Worm (Caenorhabditis elegans) whole organism, L4 larva: ENCODE data around the gene str-249.

ENCODE experiments used
- F10B5.3 ChIP-seq: sonication (generic microtip); optimal IDR thresholded peaks from 2 replicates; lab custom pipeline; 2016; ENCODE audit warnings: mild to moderate bottlenecking, missing genetic modification characterization, missing compliant biosample characterization
- F49E8.2 ChIP-seq: sonication (generic microtip); optimal IDR thresholded peaks from 2 replicates; lab custom pipeline; 2016; ENCODE audit warnings: missing compliant biosample characterization, mild to moderate bottlenecking, missing genetic modification characterization, borderline replicate concordance
- R02D3.7 ChIP-seq: fragments of 150-350 bp; sonication (generic microtip); optimal IDR thresholded peaks from 3 replicates; lab custom pipeline; 2014; ENCODE audit warnings: missing biosample characterization, missing genetic modification characterization
- T26A8.4 ChIP-seq: fragments of 200-800 bp; sonication (Bioruptor generic); IDR thresholded peaks from 2 replicates; pipeline ENCODE4 v1.3.6; 2022; ENCODE audit warnings: missing genetic modification characterization, missing compliant biosample characterization
- Y105C5A.15 ChIP-seq: fragments of 200-800 bp; sonication (Bioruptor generic); IDR thresholded peaks from 2 replicates; pipeline ENCODE4 v1.3.6; 2022; ENCODE audit warnings: missing genetic modification characterization, missing compliant biosample characterization
- Y48G9A.11 ChIP-seq: fragments of 200-800 bp; sonication (Bioruptor generic); IDR thresholded peaks from 2 replicates; pipeline ENCODE4 v1.3.6; 2022; ENCODE audit warnings: missing genetic modification reagents, missing genetic modification characterization, missing compliant biosample characterization
- aha-1 ChIP-seq: fragments of 150-350 bp; peaks from one replicate; lab custom pipeline; 2014; ENCODE audit warnings: missing biosample characterization, missing genetic modification characterization
- attf-4 ChIP-seq: sonication (generic microtip); optimal IDR thresholded peaks from 3 replicates; lab custom pipeline; 2017; ENCODE audit warnings: missing biosample characterization, missing genetic modification characterization
- ceh-20 ChIP-seq: fragments of 200-800 bp; sonication (Bioruptor generic); IDR thresholded peaks from 2 replicates; pipeline ENCODE4 v1.3.6; 2022; ENCODE audit warnings: missing genetic modification reagents, missing genetic modification characterization, missing compliant biosample characterization
- ceh-32 ChIP-seq: sonication (generic microtip); optimal IDR thresholded peaks from 2 replicates; lab custom pipeline; 2016; ENCODE audit warnings: mild to moderate bottlenecking, missing genetic modification characterization, missing compliant biosample characterization; ENCODE audit not compliant: poor library complexity
- ceh-82 ChIP-seq: sonication (generic microtip); optimal IDR thresholded peaks from 2 replicates; lab custom pipeline; 2017; ENCODE audit warnings: missing biosample characterization, missing genetic modification characterization
- daf-16 ChIP-seq, 3 experiments: sonication (generic microtip); optimal IDR thresholded peaks; 2 replicates each; lab custom pipeline; 2016 to 2017; ENCODE audit warnings: missing genetic modification characterization in 3 of 3, missing genetic modification reagents in 3 of 3, mild to moderate bottlenecking in 2 of 3, missing compliant biosample characterization in 2 of 3, missing biosample characterization in 1 of 3, moderate library complexity in 1 of 3
- dmd-6 ChIP-seq: fragments of 200-800 bp; sonication (Bioruptor generic); IDR thresholded peaks from 2 replicates; pipeline ENCODE4 v1.3.6; 2022; ENCODE audit warnings: missing genetic modification reagents, missing genetic modification characterization, missing compliant biosample characterization
- dmd-8 ChIP-seq: fragments of 200-800 bp; sonication (Bioruptor generic); IDR thresholded peaks from 2 replicates; pipeline ENCODE4 v1.3.6; 2022; ENCODE audit warnings: missing genetic modification characterization, missing compliant biosample characterization
- duxl-1 ChIP-seq: sonication (generic microtip); optimal IDR thresholded peaks from 2 replicates; lab custom pipeline; 2016; ENCODE audit warnings: mild to moderate bottlenecking, missing genetic modification characterization, moderate library complexity, missing compliant biosample characterization; ENCODE audit not compliant: poor library complexity
- fkh-10 ChIP-seq: fragments of 150-350 bp; optimal IDR thresholded peaks from 2 replicates; lab custom pipeline; 2014; ENCODE audit warnings: missing biosample characterization, missing genetic modification reagents, missing genetic modification characterization
- hif-1 ChIP-seq, 2 experiments: sonication (generic microtip); optimal IDR thresholded peaks; 2 replicates each; lab custom pipeline; 2016 to 2017; ENCODE audit warnings: missing compliant biosample characterization in 2 of 2, missing genetic modification characterization in 2 of 2, missing genetic modification reagents in 2 of 2, missing genotype in 2 of 2, mild to moderate bottlenecking in 1 of 2
- hlh-11 ChIP-seq: fragments of 200-800 bp; sonication (Bioruptor generic); optimal IDR thresholded peaks from 2 replicates; lab custom pipeline; 2018; ENCODE audit warnings: mild to moderate bottlenecking, missing genetic modification characterization, missing compliant biosample characterization
- jun-1 ChIP-seq: fragments of 150-350 bp; optimal IDR thresholded peaks from 2 replicates; lab custom pipeline; 2014; ENCODE audit warnings: missing biosample characterization, missing genetic modification reagents, missing genetic modification characterization
- lin-13 ChIP-seq: fragments of 150-350 bp; optimal IDR thresholded peaks from 2 replicates; lab custom pipeline; 2014; ENCODE audit warnings: missing biosample characterization, missing genetic modification reagents, missing genetic modification characterization
- lin-29 ChIP-seq: fragments of 200-800 bp; sonication (Bioruptor generic); IDR thresholded peaks from 2 replicates; pipeline ENCODE4 v1.3.6; 2022; ENCODE audit warnings: missing genetic modification reagents, missing genetic modification characterization, missing compliant biosample characterization
- lin-39 ChIP-seq: fragments of 150-350 bp; optimal IDR thresholded peaks from 2 replicates; lab custom pipeline; 2014; ENCODE audit warnings: missing biosample characterization, missing genetic modification reagents, missing genetic modification characterization
- lsy-2 ChIP-seq, 2 experiments: fragments of 150-350 bp in 1 of 2; sonication (generic microtip) in 1 of 2; optimal IDR thresholded peaks; 2 replicates each; lab custom pipeline; 2014 to 2017; ENCODE audit warnings: missing biosample characterization in 2 of 2, missing genetic modification characterization in 2 of 2
- madf-5 ChIP-seq, 2 experiments: fragments of 200-800 bp; sonication (Bioruptor generic); IDR thresholded peaks; 2 replicates each; pipeline ENCODE4 v1.3.6; 2022; ENCODE audit warnings: missing compliant biosample characterization in 2 of 2, missing genetic modification characterization in 2 of 2
- madf-9 ChIP-seq: fragments of 200-800 bp; sonication (Bioruptor generic); conservative IDR thresholded peaks from 2 replicates; pipeline ENCODE4 v1.3.6; 2022; ENCODE audit warnings: missing genetic modification reagents, missing genetic modification characterization, missing compliant biosample characterization
- mep-1 ChIP-seq: fragments of 150-350 bp; sonication (generic microtip); optimal IDR thresholded peaks from 3 replicates; lab custom pipeline; 2014; ENCODE audit warnings: missing biosample characterization, missing genetic modification characterization
- nhr-102 ChIP-seq: sonication (generic microtip); optimal IDR thresholded peaks from 2 replicates; lab custom pipeline; 2016; ENCODE audit warnings: mild to moderate bottlenecking, missing genetic modification characterization, moderate library complexity, missing compliant biosample characterization
- nhr-111 ChIP-seq: fragments of 200-800 bp; sonication (Bioruptor generic); optimal IDR thresholded peaks from 2 replicates; lab custom pipeline; 2018; ENCODE audit warnings: mild to moderate bottlenecking, missing genetic modification characterization, missing compliant biosample characterization
- nhr-25 ChIP-seq: sonication (generic microtip); optimal IDR thresholded peaks from 2 replicates; lab custom pipeline; 2017; ENCODE audit warnings: missing genetic modification characterization, mild to moderate bottlenecking, missing compliant biosample characterization, antibody characterized with exemption, moderate library complexity, borderline replicate concordance; ENCODE audit not compliant: insufficient read depth
- nhr-28 ChIP-seq: fragments of 150-350 bp; optimal IDR thresholded peaks from 2 replicates; lab custom pipeline; 2014; ENCODE audit warnings: missing biosample characterization, missing genetic modification characterization
- nhr-48 ChIP-seq: sonication (generic microtip); optimal IDR thresholded peaks from 2 replicates; lab custom pipeline; 2016; ENCODE audit warnings: mild to moderate bottlenecking, missing genetic modification characterization, missing compliant biosample characterization
- nhr-77 ChIP-seq: fragments of 150-350 bp; optimal IDR thresholded peaks from 2 replicates; lab custom pipeline; 2014; ENCODE audit warnings: missing biosample characterization, missing genetic modification characterization
- pha-4 ChIP-seq, 2 experiments: fragments of 150-350 bp in 1 of 2; fragments of 200-800 bp in 1 of 2; sonication (Bioruptor generic) in 1 of 2; IDR thresholded peaks in 1 of 2; optimal IDR thresholded peaks in 1 of 2; 2 replicates each; pipeline versions ENCODE4 v1.3.6 to Lab custom; 2014 to 2022; ENCODE audit warnings: missing genetic modification characterization in 2 of 2, missing genetic modification reagents in 2 of 2, missing biosample characterization in 1 of 2, missing compliant biosample characterization in 1 of 2
- php-3 ChIP-seq: fragments of 200-800 bp; sonication (Bioruptor generic); IDR thresholded peaks from 2 replicates; pipeline ENCODE4 v1.3.6; 2022; ENCODE audit warnings: missing genetic modification reagents, missing genetic modification characterization, missing compliant biosample characterization
- pqm-1 ChIP-seq: sonication (generic microtip); optimal IDR thresholded peaks from 2 replicates; lab custom pipeline; 2017; ENCODE audit warnings: missing biosample characterization, missing genetic modification characterization
- rbr-2 ChIP-seq: sonication (generic microtip); optimal IDR thresholded peaks from 2 replicates; lab custom pipeline; 2016; ENCODE audit warnings: missing genotype, missing genetic modification characterization, missing compliant biosample characterization
- saeg-2 ChIP-seq: fragments of 200-800 bp; sonication (Bioruptor generic); IDR thresholded peaks from 2 replicates; pipeline ENCODE4 v1.3.6; 2022; ENCODE audit warnings: missing genetic modification reagents, missing genetic modification characterization, missing compliant biosample characterization
- set-16 ChIP-seq: fragments of 200-800 bp; sonication (Bioruptor generic); IDR thresholded peaks from 2 replicates; pipeline ENCODE4 v1.3.6; 2022; ENCODE audit warnings: missing genetic modification reagents, missing genetic modification characterization, missing compliant biosample characterization
- skn-1 ChIP-seq: fragments of 150-350 bp; optimal IDR thresholded peaks from 2 replicates; lab custom pipeline; 2014; ENCODE audit warnings: missing biosample characterization, missing genetic modification characterization
- spr-1 ChIP-seq: sonication (generic microtip); optimal IDR thresholded peaks from 2 replicates; lab custom pipeline; 2016; ENCODE audit warnings: mild to moderate bottlenecking, missing genetic modification characterization, missing compliant biosample characterization
- tag-97 ChIP-seq: fragments of 200-800 bp; sonication (Bioruptor generic); IDR thresholded peaks from 2 replicates; pipeline ENCODE4 v1.3.6; 2022; ENCODE audit warnings: missing genetic modification characterization, missing compliant biosample characterization
- tra-1 ChIP-seq: fragments of 200-800 bp; sonication (Bioruptor generic); IDR thresholded peaks from 2 replicates; pipeline ENCODE4 v1.3.6; 2022; ENCODE audit warnings: missing genetic modification reagents, missing genetic modification characterization, missing compliant biosample characterization
- unc-130 ChIP-seq: sonication (generic microtip); optimal IDR thresholded peaks from 2 replicates; lab custom pipeline; 2016; ENCODE audit warnings: missing genetic modification reagents, missing genetic modification characterization, missing compliant biosample characterization
- unc-62 ChIP-seq, 3 experiments: fragments of 150-350 bp in 1 of 3; sonication (generic microtip); optimal IDR thresholded peaks in 2 of 3; peaks in 1 of 3; 1 replicate in 1 of 3; 2 replicates in 2 of 3; lab custom pipeline; 2014 to 2017; ENCODE audit warnings: missing biosample characterization in 3 of 3, missing genetic modification characterization in 3 of 3, missing genetic modification reagents in 3 of 3, missing genotype in 1 of 3
- zfp-2 ChIP-seq: sonication (generic microtip); optimal IDR thresholded peaks from 2 replicates; lab custom pipeline; 2016; ENCODE audit warnings: mild to moderate bottlenecking, missing genetic modification characterization, missing compliant biosample characterization
- zip-2 ChIP-seq: fragments of 150-350 bp; optimal IDR thresholded peaks from 2 replicates; lab custom pipeline; 2014; ENCODE audit warnings: missing biosample characterization, missing genetic modification characterization
- ztf-11 ChIP-seq: fragments of 150-350 bp; optimal IDR thresholded peaks from 2 replicates; lab custom pipeline; 2014; ENCODE audit warnings: missing biosample characterization, missing genetic modification characterization

Gene str-249

ce11 chrIV:7182818-7183217, 3.8 kb downstream of the str-249 start (continued):
- TF ChIP-seq madf-9 (GFP tag; lab: Robert Waterston, UW) (no peak), lin-13 (GFP tag; lab: Kevin White, UChicago) (no peak), duxl-1 (tag; lab: Kevin White, UChicago) (no peak), F49E8.2 (tag; lab: Kevin White, UChicago) (no peak), T26A8.4 (GFP tag; lab: Robert Waterston, UW) (no peak), nhr-102 (tag; lab: Kevin White, UChicago) (peak; percentile 52), nhr-77 (tag; lab: Kevin White, UChicago) (no peak), F10B5.3 (no peak), dmd-8 (GFP tag; lab: Robert Waterston, UW) (no peak), mep-1 (no peak), tag-97 (GFP tag; lab: Robert Waterston, UW) (no peak), nhr-111 (GFP tag; lab: Kevin White, UChicago) (no peak), nhr-25 (no peak), lsy-2 (tag; optimal IDR thresholded peaks at IDR 0.05; lab: Kevin White, UChicago) (no peak), R02D3.7 (tag; lab: Kevin White, UChicago) (no peak), ceh-32 (tag; lab: Kevin White, UChicago) (no peak), spr-1 (tag; lab: Kevin White, UChicago) (no peak), nhr-48 (tag; lab: Kevin White, UChicago) (peak; percentile 54), attf-4 (no peak), php-3 (peak; percentile 54; the same call in 1 of the 2 replicates), set-16 (GFP tag; lab: Robert Waterston, UW) (no peak), unc-130 (GFP tag; lab: Kevin White, UChicago) (no peak), saeg-2 (GFP tag; lab: Robert Waterston, UW) (no peak), zfp-2 (tag; lab: Kevin White, UChicago) (no peak), ceh-82 (tag; lab: Kevin White, UChicago) (no peak), zip-2 (tag; lab: Kevin White, UChicago) (no peak), rbr-2 (tag; lab: Kevin White, UChicago) (no peak), ztf-11 (tag; lab: Kevin White, UChicago) (no peak), unc-62 (GFP tag; optimal IDR thresholded peaks at IDR 0.05 in 1 of 2; lab: Kevin White, UChicago) (peak in 1 of 2 experiments; percentile 4), unc-62 (tag; optimal IDR thresholded peaks at IDR 0.05; lab: Kevin White, UChicago) (no peak), dmd-6 (GFP tag; lab: Robert Waterston, UW) (peak; percentile 94), lin-29 (no peak), daf-16 (GFP tag; optimal IDR thresholded peaks at IDR 0.05; lab: Kevin White, UChicago) (peak in 1 of 2 experiments; percentile 49), daf-16 (tag; optimal IDR thresholded peaks at IDR 0.05; lab: Kevin White, UChicago) (peak; percentile 91), madf-5 (GFP tag; IDR thresholded peaks at IDR 0.05; lab: Robert Waterston, UW) (no peak)

ce11 chrIV:7180304-7180703, 6.4 kb downstream of the str-249 start, which contains the start of gene cest-10:
Gene cest-10, plus strand, starts transcription at chrIV:7180557.
- TF ChIP-seq pha-4 (GFP tag; IDR thresholded peaks at IDR 0.05; lab: Robert Waterston, UW) (peak; percentile 32; the same call in 1 of the 2 replicates), pha-4 (tag; optimal IDR thresholded peaks at IDR 0.05; lab: Kevin White, UChicago) (no peak), jun-1 (no peak), ceh-82 (tag; lab: Kevin White, UChicago) (no peak), lin-13 (GFP tag; lab: Kevin White, UChicago) (no peak), nhr-102 (tag; lab: Kevin White, UChicago) (peak; percentile 49), ceh-20 (GFP tag; lab: Robert Waterston, UW) (no peak), pqm-1 (tag; lab: Kevin White, UChicago) (peak; percentile 78), skn-1 (tag; lab: Kevin White, UChicago) (no peak), daf-16 (GFP tag; optimal IDR thresholded peaks at IDR 0.05; lab: Kevin White, UChicago) (peak in 1 of 2 experiments; percentile 67), daf-16 (tag; optimal IDR thresholded peaks at IDR 0.05; lab: Kevin White, UChicago) (peak; percentile 93), tra-1 (peak; percentile 90), lin-39 (tag; lab: Kevin White, UChicago) (no peak), hif-1 (tag; optimal IDR thresholded peaks at IDR 0.05; lab: Kevin White, UChicago) (no peak), nhr-77 (tag; lab: Kevin White, UChicago) (peak; percentile 69), zip-2 (tag; lab: Kevin White, UChicago) (no peak), fkh-10 (GFP tag; lab: Kevin White, UChicago) (no peak), Y48G9A.11 (GFP tag; lab: Robert Waterston, UW) (no peak), aha-1 (tag; lab: Kevin White, UChicago) (peak; percentile 56), nhr-111 (GFP tag; lab: Kevin White, UChicago) (no peak), dmd-6 (GFP tag; lab: Robert Waterston, UW) (peak; percentile 96), hlh-11 (peak; percentile 68), saeg-2 (GFP tag; lab: Robert Waterston, UW) (no peak), Y105C5A.15 (GFP tag; lab: Robert Waterston, UW) (no peak), nhr-48 (tag; lab: Kevin White, UChicago) (peak; percentile 64), nhr-28 (tag; lab: Kevin White, UChicago) (peak; percentile 99)
